Fruit fly (Drosophila melanogaster) Kc167 (cell line): Measurements from ENCODE around the gene CG31674.

ENCODE experiments used
- Sin3A ChIP-seq: fragments of >200 bp; optimal IDR thresholded peaks from 2 replicates; lab custom pipeline; 2018; ENCODE audit warnings: missing external identifiers
- insv ChIP-seq: fragments of >200 bp; optimal IDR thresholded peaks from 3 replicates; lab custom pipeline; 2018; ENCODE audit warnings: missing external identifiers
- psq ChIP-seq: fragments of >200 bp; optimal IDR thresholded peaks from 2 replicates; lab custom pipeline; 2017; ENCODE audit warnings: missing external identifiers
- ttk ChIP-seq: sonication (Bioruptor generic); optimal IDR thresholded peaks from 2 replicates; lab custom pipeline; 2017; ENCODE audit warnings: missing external identifiers

dm6 chr2L:20828701-20829100, 2.4 kb upstream of the CG31674 start:
- TF ChIP-seq insv (lab: Kevin White, UChicago) = no peak
- TF ChIP-seq psq (lab: Kevin White, UChicago) = no peak
- TF ChIP-seq ttk (lab: Kevin White, UChicago) = no peak
- TF ChIP-seq Sin3A = no peak
